Worm (Caenorhabditis elegans): ENCODE data around the gene T22F3.12.

Gene T22F3.12

DNA sequence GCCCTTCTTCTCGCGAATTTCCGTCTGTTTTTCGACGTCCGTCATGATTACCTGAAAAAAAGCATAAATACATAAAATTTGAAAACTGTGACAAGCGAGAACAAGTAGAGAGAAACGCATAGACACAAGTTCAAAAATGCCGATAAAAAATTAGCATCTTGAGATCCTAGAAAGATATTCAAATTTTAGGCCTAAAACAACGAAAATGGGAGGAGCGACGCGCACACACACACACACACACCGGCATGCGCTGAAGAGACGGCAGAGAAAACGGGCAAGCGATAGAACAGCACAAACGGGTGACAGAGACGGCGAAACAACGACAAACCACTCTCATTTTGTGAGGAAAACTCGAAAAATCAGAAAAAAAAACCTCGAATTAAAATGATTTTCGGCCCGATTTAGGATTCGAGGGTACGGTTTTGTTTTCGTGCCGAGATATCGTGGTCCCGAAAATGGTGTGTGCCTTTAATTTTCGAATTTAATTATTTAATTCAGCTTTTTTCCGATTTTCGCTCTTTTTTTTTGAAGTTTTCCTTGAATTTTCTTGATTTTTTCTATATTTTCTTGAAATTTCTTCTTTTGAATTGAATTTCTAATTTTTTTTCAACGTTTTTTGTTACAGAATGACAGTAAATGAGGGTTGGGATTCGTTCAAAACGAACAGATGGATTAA, 5.8 kb downstream of the T22F3.12 start, which contains the start of the genes rpl-11.1 and T22F3.2:
Gene rpl-11.1, minus strand, starts transcription at position 51 of the 676 bp plus-strand sequence.
Gene T22F3.2, plus strand, starts transcription at position 626 of the 676 bp plus-strand sequence.
- TF ChIP-seq C08G9.2 (tag; optimal IDR thresholded peaks at IDR 0.05) (no peak), nfya-1 (tag; optimal IDR thresholded peaks at IDR 0.05) (peak; percentile 14)

DNA sequence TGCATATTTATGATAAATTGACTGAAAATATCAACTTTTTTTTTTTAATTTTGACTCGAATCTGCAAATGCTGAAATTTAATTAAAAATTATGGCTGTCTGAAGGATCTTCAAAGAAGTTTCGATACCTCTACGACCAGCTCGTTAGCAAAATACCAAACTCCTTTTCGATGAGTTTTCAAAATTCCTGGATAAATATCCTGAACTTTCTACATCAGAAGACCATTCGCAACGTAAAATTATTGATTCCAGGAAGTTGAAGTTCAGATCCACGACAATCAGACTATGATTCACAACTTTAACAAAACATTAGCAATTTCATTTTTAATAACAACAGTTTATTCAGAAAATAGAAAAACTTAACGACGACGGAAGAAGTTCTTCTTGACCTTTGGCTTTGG, 7.0 kb downstream of the T22F3.12 start:
- TF ChIP-seq pat-9 (tag; optimal IDR thresholded peaks at IDR 0.05) = no peak
- TF ChIP-seq ceh-34 (tag; optimal IDR thresholded peaks at IDR 0.05) = no peak
- TF ChIP-seq fkh-10 (GFP tag; optimal IDR thresholded peaks at IDR 0.05) = no peak
- TF ChIP-seq ceh-24 (tag; optimal IDR thresholded peaks at IDR 0.05) = no peak
- no peak for TF ChIP-seq K09A11.1 (tag; optimal IDR thresholded peaks at IDR 0.05; ENCODE audit: insufficient read depth)
- TF ChIP-seq ceh-31 (tag; optimal IDR thresholded peaks at IDR 0.05) = no peak
- no peak for TF ChIP-seq ceh-9 (tag; optimal IDR thresholded peaks at IDR 0.05)

DNA sequence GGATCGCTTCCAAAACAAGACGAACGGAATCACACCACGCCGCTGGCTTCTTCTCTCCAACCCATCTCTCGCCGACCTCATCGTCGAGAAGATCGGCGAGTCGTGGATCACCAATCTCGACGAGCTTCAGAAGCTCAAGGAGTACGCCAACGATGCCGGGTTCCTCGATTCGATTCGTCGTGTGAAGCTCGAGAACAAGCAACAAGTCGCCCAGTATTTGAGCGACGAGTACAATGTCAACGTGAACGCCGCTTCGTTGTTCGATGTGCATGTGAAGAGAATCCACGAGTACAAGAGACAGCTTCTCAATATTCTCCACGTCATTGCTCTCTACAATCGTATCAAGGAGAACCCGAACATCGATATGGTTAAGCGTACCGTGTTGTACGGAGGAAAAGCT, 8.4 kb downstream of the T22F3.12 start:
- no peak for TF ChIP-seq sdc-2 (tag; optimal IDR thresholded peaks at IDR 0.05)
- no peak for TF ChIP-seq F13H6.1 (tag; optimal IDR thresholded peaks at IDR 0.05)
- TF ChIP-seq tbx-2 (tag; optimal IDR thresholded peaks at IDR 0.05) = no peak
- TF ChIP-seq ztf-16 (tag; optimal IDR thresholded peaks at IDR 0.05) = no peak
- TF ChIP-seq syd-9 (tag; optimal IDR thresholded peaks at IDR 0.05) = no peak
- no peak for TF ChIP-seq fkh-10 (GFP tag; optimal IDR thresholded peaks at IDR 0.05)
- TF ChIP-seq gmeb-2 (tag; optimal IDR thresholded peaks at IDR 0.05) = no peak
- no peak for TF ChIP-seq zip-5 (tag; optimal IDR thresholded peaks at IDR 0.05)
- no peak for TF ChIP-seq Y22D7AL.16 (tag; optimal IDR thresholded peaks at IDR 0.05)
- no peak for TF ChIP-seq C38D4.7 (GFP tag; optimal IDR thresholded peaks at IDR 0.05)

DNA sequence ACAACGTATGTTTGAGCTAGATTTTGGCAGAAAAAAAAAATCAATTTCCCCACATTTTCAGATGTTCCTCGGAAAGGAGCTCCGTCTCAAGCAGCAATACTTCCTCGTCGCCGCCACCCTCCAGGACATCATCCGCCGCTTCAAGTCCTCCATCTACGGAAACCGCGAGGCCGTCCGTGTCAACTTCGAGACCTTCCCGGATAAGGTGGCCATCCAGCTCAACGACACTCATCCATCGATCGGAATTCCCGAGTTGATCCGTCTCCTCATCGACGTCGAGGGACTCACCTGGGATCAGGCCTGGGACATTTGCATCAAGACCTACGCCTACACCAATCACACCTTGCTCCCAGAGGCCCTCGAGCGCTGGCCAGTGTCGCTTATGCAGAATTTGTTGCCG, 9.3 kb downstream of the T22F3.12 start:
- TF ChIP-seq C08G9.2 (tag; optimal IDR thresholded peaks at IDR 0.05) (no peak), tbx-7 (tag; optimal IDR thresholded peaks at IDR 0.05) (no peak), K09A11.1 (tag; optimal IDR thresholded peaks at IDR 0.05; ENCODE audit: insufficient read depth) (no peak), sox-2 (GFP tag; IDR thresholded peaks at IDR 0.05) (no peak), fkh-10 (GFP tag; optimal IDR thresholded peaks at IDR 0.05) (no peak), ceh-19 (GFP tag; optimal IDR thresholded peaks at IDR 0.05) (no peak)

DNA sequence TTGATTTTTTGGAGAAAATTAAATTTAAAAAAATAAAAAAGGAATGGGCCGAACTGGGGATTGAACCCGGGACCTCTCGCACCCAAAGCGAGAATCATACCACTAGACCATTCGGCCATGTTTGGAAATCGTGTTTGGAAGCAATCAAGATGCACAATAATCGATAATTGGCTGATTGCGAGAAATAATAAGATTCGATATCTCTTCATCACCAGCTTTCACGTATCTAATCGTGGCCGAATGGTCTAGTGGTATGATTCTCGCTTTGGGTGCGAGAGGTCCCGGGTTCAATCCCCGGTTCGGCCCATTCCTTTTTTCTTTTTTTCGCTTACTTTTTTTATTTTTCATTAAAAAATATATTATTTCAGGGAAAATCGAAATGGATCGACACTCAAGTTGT, 9.9 kb downstream of the T22F3.12 start:
- TF ChIP-seq ceh-30 (tag; optimal IDR thresholded peaks at IDR 0.05) = no peak
- TF ChIP-seq unc-55 (GFP tag; optimal IDR thresholded peaks at IDR 0.05) = no peak
- no peak for TF ChIP-seq ceh-31 (tag; optimal IDR thresholded peaks at IDR 0.05)
- TF ChIP-seq madf-2 (tag; optimal IDR thresholded peaks at IDR 0.05) = no peak
- TF ChIP-seq npax-4 (tag; optimal IDR thresholded peaks at IDR 0.05) = no peak
- no peak for TF ChIP-seq hlh-6 (tag; optimal IDR thresholded peaks at IDR 0.05)
- no peak for TF ChIP-seq fkh-10 (GFP tag; optimal IDR thresholded peaks at IDR 0.05)
- TF ChIP-seq hlh-13 (GFP tag; optimal IDR thresholded peaks at IDR 0.05) = no peak
- TF ChIP-seq sdc-2 (tag; optimal IDR thresholded peaks at IDR 0.05) = no peak

DNA sequence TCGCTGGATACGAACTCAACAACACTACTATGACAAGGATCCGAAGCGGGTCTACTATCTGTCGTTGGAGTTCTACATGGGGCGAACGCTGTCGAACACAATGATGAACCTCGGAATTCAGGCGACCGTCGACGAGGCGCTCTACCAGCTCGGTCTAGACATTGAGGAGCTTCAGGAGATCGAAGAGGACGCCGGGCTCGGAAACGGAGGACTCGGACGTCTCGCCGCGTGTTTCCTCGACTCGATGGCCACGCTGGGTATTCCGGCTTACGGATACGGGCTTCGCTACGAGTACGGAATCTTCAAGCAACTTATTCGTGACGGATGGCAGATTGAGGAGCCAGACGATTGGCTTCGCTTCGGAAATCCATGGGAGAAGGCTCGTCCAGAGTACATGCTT, 10.4 kb downstream of the T22F3.12 start:
- TF ChIP-seq ceh-24 (tag; optimal IDR thresholded peaks at IDR 0.05) (no peak), hlh-30 (tag; optimal IDR thresholded peaks at IDR 0.05; ENCODE audit: insufficient read depth) (no peak), pqm-1 (tag; optimal IDR thresholded peaks at IDR 0.05) (no peak), madf-2 (tag; optimal IDR thresholded peaks at IDR 0.05) (no peak)

DNA sequence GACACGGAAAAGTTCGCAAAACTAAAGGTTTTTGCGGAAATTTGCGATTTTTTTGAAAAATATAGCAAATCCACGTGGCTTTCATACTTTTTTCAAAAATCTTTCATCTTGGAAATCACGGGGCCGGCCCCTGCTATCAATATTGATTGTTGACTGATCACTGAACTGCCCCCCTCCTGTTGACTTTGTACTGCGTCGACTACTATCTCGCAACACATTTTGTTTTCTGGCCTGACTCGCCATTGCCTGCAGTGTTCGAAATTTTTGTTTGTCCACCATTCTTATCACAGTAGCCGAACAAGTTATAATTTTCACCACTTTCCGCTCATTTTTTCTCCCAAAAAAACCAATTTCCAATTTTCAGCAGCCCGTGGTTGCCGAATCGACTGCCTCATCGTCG, 11.0 kb downstream of the T22F3.12 start:
- no peak for TF ChIP-seq ahr-1 (tag; optimal IDR thresholded peaks at IDR 0.05)
- no peak for TF ChIP-seq elt-4 (tag; optimal IDR thresholded peaks at IDR 0.05)
- TF ChIP-seq hlh-8 (tag; optimal IDR thresholded peaks at IDR 0.05) = no peak
- no peak for TF ChIP-seq nfya-1 (tag; optimal IDR thresholded peaks at IDR 0.05)
- TF ChIP-seq sox-4 (tag; optimal IDR thresholded peaks at IDR 0.05) = no peak
- TF ChIP-seq pha-2 (tag; optimal IDR thresholded peaks at IDR 0.05) = no peak
- TF ChIP-seq ceh-48 (tag; optimal IDR thresholded peaks at IDR 0.05) = no peak
- no peak for TF ChIP-seq ceh-14 (tag; optimal IDR thresholded peaks at IDR 0.05)
- no peak for TF ChIP-seq pax-1 (tag; optimal IDR thresholded peaks at IDR 0.05)
- no peak for TF ChIP-seq lin-11 (tag; optimal IDR thresholded peaks at IDR 0.05)
- TF ChIP-seq K09A11.1 (tag; optimal IDR thresholded peaks at IDR 0.05; ENCODE audit: insufficient read depth) = no peak
- TF ChIP-seq gmeb-2 (tag; optimal IDR thresholded peaks at IDR 0.05) = no peak
- TF ChIP-seq madf-2 (tag; optimal IDR thresholded peaks at IDR 0.05) = no peak
- TF ChIP-seq dmd-4 (tag; optimal IDR thresholded peaks at IDR 0.05; ENCODE audit: borderline replicate concordance) = no peak
- no peak for TF ChIP-seq zip-5 (tag; optimal IDR thresholded peaks at IDR 0.05)
- TF ChIP-seq ceh-6 (GFP tag; optimal IDR thresholded peaks at IDR 0.05) = no peak

Data from whole organism, late embryonic.